Worm (Caenorhabditis elegans): Measurements from ENCODE around the gene npp-16.

Gene npp-16

DNA sequence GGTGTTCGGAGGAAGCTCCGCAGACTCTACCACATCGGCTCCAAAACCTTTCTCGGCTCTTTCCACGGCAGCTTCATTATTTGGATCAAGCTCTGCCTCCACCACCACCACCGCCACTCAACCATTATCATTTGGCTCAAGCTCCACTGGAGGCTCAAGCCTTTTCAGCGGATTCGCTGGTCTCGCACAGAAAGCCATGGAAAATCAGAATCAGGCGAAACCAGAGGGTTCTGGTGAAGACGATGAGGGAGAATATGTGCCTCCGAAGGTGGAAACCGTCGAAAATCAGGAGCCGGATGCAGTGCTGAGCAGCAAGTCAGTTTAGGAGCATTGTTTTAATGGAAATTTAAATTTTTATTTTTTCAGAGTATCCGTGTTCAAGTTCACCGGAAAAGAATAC lies 1.4 kb downstream of the npp-16 start:
- TF ChIP-seq mxl-1 (tag; optimal IDR thresholded peaks at IDR 0.05) (no peak), F10E7.11 (tag; optimal IDR thresholded peaks at IDR 0.05) (no peak), madf-10 (tag; optimal IDR thresholded peaks at IDR 0.05) (no peak), F57C9.4 (tag; optimal IDR thresholded peaks at IDR 0.05) (no peak), nhr-120 (GFP tag; IDR thresholded peaks at IDR 0.05) (no peak), mel-28 (tag; optimal IDR thresholded peaks at IDR 0.05; ENCODE audit: borderline replicate concordance) (no peak), repo-1 (tag; optimal IDR thresholded peaks at IDR 0.05) (no peak), rec-8 (tag; optimal IDR thresholded peaks at IDR 0.05) (no peak), D2030.7 (GFP tag; IDR thresholded peaks at IDR 0.05) (no peak), C17E4.6 (GFP tag; IDR thresholded peaks at IDR 0.05) (no peak), F49E8.2 (tag; optimal IDR thresholded peaks at IDR 0.05; ENCODE audit: insufficient read depth) (no peak)

- TF ChIP-seq sea-2 (GFP tag; IDR thresholded peaks at IDR 0.05) (no peak), dpff-1 (tag; optimal IDR thresholded peaks at IDR 0.05) (peak; percentile 28), nfyb-1 (GFP tag; IDR thresholded peaks at IDR 0.05) (0 out of 2 replicates have a peak, but pooled peaks have one; percentile 68), Y79H2A.3 (GFP tag; conservative IDR thresholded peaks at IDR 0.05) (peak; percentile 60; the same call in 1 of the 2 replicates), hrde-1 (tag; optimal IDR thresholded peaks at IDR 0.05; ENCODE audit: borderline replicate concordance) (peak; percentile 86), B0035.1 (tag; optimal IDR thresholded peaks at IDR 0.05) (no peak), ekl-4 (GFP tag; IDR thresholded peaks at IDR 0.05) (0 out of 2 replicates have a peak, but pooled peaks have one; percentile 36), lsl-1 (GFP tag; optimal IDR thresholded peaks at IDR 0.05) (peak; percentile 1), Y53G8AR.9 (GFP tag; conservative IDR thresholded peaks at IDR 0.05) (peak; percentile 29; the same call in 1 of the 2 replicates), lin-35 (GFP tag; optimal IDR thresholded peaks at IDR 0.05) (peak in 1 of 3 experiments; percentile 13), madf-6 (GFP tag; IDR thresholded peaks at IDR 0.05) (0 out of 2 replicates have a peak, but pooled peaks have one; percentile 18)
Observed at ce11 chrIII:11917525-11917924, 1.8 kb downstream of the npp-16 start.

ce11 chrIII:11918247-11918769 lies 2.6 kb downstream of the npp-16 start, which contains the start of gene znf-593:
Gene znf-593 (minus strand): TSS chrIII:11918719.
- no peak for TF ChIP-seq tlf-1 (GFP tag; optimal IDR thresholded peaks at IDR 0.05)
- TF ChIP-seq hmg-20 (GFP tag; IDR thresholded peaks at IDR 0.05), result no peak
- TF ChIP-seq K12H6.12 (tag; optimal IDR thresholded peaks at IDR 0.05), result no peak
- no peak for TF ChIP-seq madf-8 (GFP tag; conservative IDR thresholded peaks at IDR 0.05)
- no peak for TF ChIP-seq B0019.2 (GFP tag; conservative IDR thresholded peaks at IDR 0.05)
- TF ChIP-seq gei-17 (GFP tag; optimal IDR thresholded peaks at IDR 0.05), result peak; percentile 3
- TF ChIP-seq ztf-18 (tag; optimal IDR thresholded peaks at IDR 0.05), result no peak
- no peak for TF ChIP-seq die-1 (tag; optimal IDR thresholded peaks at IDR 0.05)
- no peak for TF ChIP-seq dpl-1 (GFP tag; optimal IDR thresholded peaks at IDR 0.05)
- TF ChIP-seq pbrm-1 (GFP tag; IDR thresholded peaks at IDR 0.05), result no peak
- TF ChIP-seq ceh-100 (GFP tag; IDR thresholded peaks at IDR 0.05), result no peak
- TF ChIP-seq ztf-3 (GFP tag; optimal IDR thresholded peaks at IDR 0.05), result no peak
- TF ChIP-seq nhr-80 (tag; optimal IDR thresholded peaks at IDR 0.05), result no peak
- no peak for TF ChIP-seq rpc-1 (optimal IDR thresholded peaks at IDR 0.05)
- no peak for TF ChIP-seq rpc-1 (tag; optimal IDR thresholded peaks at IDR 0.05)
- TF ChIP-seq nfyb-1 (GFP tag; IDR thresholded peaks at IDR 0.05), result 0 out of 2 replicates have a peak, but pooled peaks have one; percentile 30
- TF ChIP-seq tbx-9 (tag; optimal IDR thresholded peaks at IDR 0.05; ENCODE audit: borderline replicate concordance), result no peak
- TF ChIP-seq repo-1 (tag; optimal IDR thresholded peaks at IDR 0.05), result peak; percentile 47
- peak; percentile 33; the same call in 1 of the 2 replicates for TF ChIP-seq madf-6 (GFP tag; IDR thresholded peaks at IDR 0.05)
- no peak for TF ChIP-seq nhr-120 (GFP tag; IDR thresholded peaks at IDR 0.05)
- no peak for TF ChIP-seq ztf-22 (GFP tag; optimal IDR thresholded peaks at IDR 0.05)
- TF ChIP-seq T07F8.4 (tag; optimal IDR thresholded peaks at IDR 0.05), result no peak
- TF ChIP-seq mxl-1 (tag; optimal IDR thresholded peaks at IDR 0.05), result no peak
- no peak for TF ChIP-seq pha-4 (tag; optimal IDR thresholded peaks at IDR 0.05)
- TF ChIP-seq bed-1 (GFP tag; IDR thresholded peaks at IDR 0.05), result no peak
- TF ChIP-seq let-607 (tag; optimal IDR thresholded peaks at IDR 0.05), result peak; percentile 5 to 47
- no peak for TF ChIP-seq hlh-26 (GFP tag; conservative IDR thresholded peaks at IDR 0.05)
- peak; percentile 4 for TF ChIP-seq lsl-1 (GFP tag; optimal IDR thresholded peaks at IDR 0.05)
- TF ChIP-seq nhr-90 (tag; optimal IDR thresholded peaks at IDR 0.05), result no peak

Data from whole organism, young adult.